Fruit fly (Drosophila melanogaster) whole organism, embryonic: ENCODE data around the gene Fbxl4.

ENCODE experiments used
- Bteb2 ChIP-seq: fragments of 200-800 bp; sonication (Bioruptor generic); optimal IDR thresholded peaks from 2 replicates; lab custom pipeline; 2016; ENCODE audit warnings: missing biosample characterization, missing genetic modification characterization
- C15 ChIP-seq: fragments of 200-800 bp; sonication (Bioruptor generic); IDR thresholded peaks from 3 replicates; pipeline ENCODE4 v1.3.6; 2022; ENCODE audit warnings: missing biosample characterization, missing genetic modification characterization
- CG11696 ChIP-seq: fragments of 200-800 bp; sonication (Bioruptor generic); IDR thresholded peaks from 2 replicates; pipeline ENCODE4 v1.3.6; 2022; ENCODE audit warnings: missing biosample characterization, missing genetic modification characterization
- CG12104 ChIP-seq: fragments of 200-800 bp; sonication (Bioruptor generic); optimal IDR thresholded peaks from 3 replicates; lab custom pipeline; 2016; ENCODE audit warnings: missing biosample characterization, missing genetic modification characterization
- CG12155 ChIP-seq: fragments of 200-800 bp; sonication (Bioruptor generic); optimal IDR thresholded peaks from 3 replicates; lab custom pipeline; 2016; ENCODE audit warnings: missing biosample characterization, missing genetic modification characterization
- CG13123 ChIP-seq: fragments of 200-800 bp; sonication (Bioruptor generic); optimal IDR thresholded peaks from 2 replicates; lab custom pipeline; 2016; ENCODE audit warnings: missing biosample characterization, missing genetic modification characterization
- CG14050 ChIP-seq: fragments of 200-800 bp; sonication (Bioruptor generic); IDR thresholded peaks from 3 replicates; pipeline ENCODE4 v1.3.6; 2022; ENCODE audit warnings: missing biosample characterization, missing genetic modification characterization
- CG1647 ChIP-seq: fragments of 200-800 bp; sonication (Bioruptor generic); optimal IDR thresholded peaks from 3 replicates; lab custom pipeline; 2016; ENCODE audit warnings: missing biosample characterization, missing genetic modification characterization
- CG17328 ChIP-seq: fragments of 200-800 bp; sonication (Bioruptor generic); IDR thresholded peaks from 2 replicates; pipeline ENCODE4 v1.3.6; 2022; ENCODE audit warnings: missing biosample characterization, missing genetic modification characterization
- CG17359 ChIP-seq: fragments of 200-800 bp; sonication (Bioruptor generic); optimal IDR thresholded peaks from 3 replicates; lab custom pipeline; 2018; ENCODE audit warnings: missing biosample characterization, mild to moderate bottlenecking, missing genetic modification characterization, moderate library complexity
- CG17612 ChIP-seq: fragments of 200-800 bp; sonication (Bioruptor generic); IDR thresholded peaks from 2 replicates; pipeline ENCODE4 v1.3.6; 2022; ENCODE audit warnings: missing biosample characterization, missing genetic modification characterization
- CG18599 ChIP-seq: fragments of 200-800 bp; sonication (Bioruptor generic); optimal IDR thresholded peaks from 3 replicates; lab custom pipeline; 2017; ENCODE audit warnings: missing biosample characterization, missing genetic modification characterization, mild to moderate bottlenecking, moderate library complexity, missing genetic modification reagents
- CG2889 ChIP-seq: fragments of 200-800 bp; sonication (Bioruptor generic); IDR thresholded peaks from 3 replicates; pipeline ENCODE4 v1.3.6; 2022; ENCODE audit warnings: missing biosample characterization, missing genetic modification characterization
- CG31388 ChIP-seq: fragments of 200-800 bp; sonication (Bioruptor generic); optimal IDR thresholded peaks from 2 replicates; lab custom pipeline; 2016; ENCODE audit warnings: missing biosample characterization, missing genetic modification characterization
- CG34422 ChIP-seq: fragments of 200-800 bp; sonication (Bioruptor generic); IDR thresholded peaks from 3 replicates; pipeline ENCODE4 v1.3.6; 2022; ENCODE audit warnings: missing biosample characterization, missing genetic modification characterization
- CG7928 ChIP-seq: fragments of 200-800 bp; sonication (Bioruptor generic); optimal IDR thresholded peaks from 2 replicates; lab custom pipeline; 2017; ENCODE audit warnings: missing biosample characterization, mild to moderate bottlenecking, missing genetic modification characterization
- CG8765 ChIP-seq: fragments of 200-800 bp; sonication (Bioruptor generic); IDR thresholded peaks from 2 replicates; pipeline ENCODE4 v1.3.6; 2022; ENCODE audit warnings: missing biosample characterization, missing genetic modification characterization
- CG8944 ChIP-seq: fragments of 200-800 bp; sonication (Bioruptor generic); optimal IDR thresholded peaks from 3 replicates; lab custom pipeline; 2016; ENCODE audit warnings: missing biosample characterization, missing genetic modification characterization
- CG9817 ChIP-seq: fragments of 200-800 bp; sonication (Bioruptor generic); optimal IDR thresholded peaks from 2 replicates; lab custom pipeline; 2018; ENCODE audit warnings: missing biosample characterization, mild to moderate bottlenecking, missing genetic modification characterization, moderate library complexity
- D ChIP-seq, 2 experiments: fragments of 200-800 bp in 1 of 2; fragments of >200 bp in 1 of 2; sonication (Bioruptor generic) in 1 of 2; optimal IDR thresholded peaks; 2 replicates in 1 of 2; 3 replicates in 1 of 2; lab custom pipeline; 2017; ENCODE audit warnings: mild to moderate bottlenecking in 1 of 2, missing biosample characterization in 1 of 2, missing genetic modification characterization in 1 of 2, missing genetic modification reagents in 1 of 2
- Dek ChIP-seq: fragments of 200-800 bp; sonication (Bioruptor generic); optimal IDR thresholded peaks from 3 replicates; lab custom pipeline; 2019; ENCODE audit warnings: missing biosample characterization, mild to moderate bottlenecking, missing genetic modification characterization, moderate library complexity
- Doc3 ChIP-seq: fragments of 200-800 bp; sonication (Bioruptor generic); IDR thresholded peaks from 3 replicates; pipeline ENCODE4 v1.3.6; 2022; ENCODE audit warnings: missing biosample characterization, missing genetic modification characterization; ENCODE audit not compliant: partially characterized antibody
- Ets65A ChIP-seq: fragments of 200-800 bp; sonication (Bioruptor generic); peaks from one replicate; lab custom pipeline; 2016; ENCODE audit warnings: missing biosample characterization, missing genetic modification characterization
- Fer1 ChIP-seq: fragments of 200-800 bp; sonication (Bioruptor generic); optimal IDR thresholded peaks from 2 replicates; lab custom pipeline; 2017; ENCODE audit warnings: missing biosample characterization, mild to moderate bottlenecking, missing genetic modification characterization
- Myb ChIP-seq: fragments of 200-800 bp; sonication (Bioruptor generic); optimal IDR thresholded peaks from 2 replicates; lab custom pipeline; 2016; ENCODE audit warnings: missing biosample characterization, missing genetic modification characterization
- Oaz ChIP-seq: fragments of 200-800 bp; sonication (Bioruptor generic); IDR thresholded peaks from 2 replicates; pipeline ENCODE4 v1.3.6; 2022; ENCODE audit warnings: missing biosample characterization, missing genetic modification characterization
- Optix ChIP-seq: fragments of 200-800 bp; sonication (Bioruptor generic); IDR thresholded peaks from 3 replicates; pipeline ENCODE4 v1.3.6; 2022; ENCODE audit warnings: missing biosample characterization, missing genetic modification characterization
- Scr ChIP-seq: fragments of 200-800 bp; sonication (Bioruptor generic); IDR thresholded peaks from 2 replicates; pipeline ENCODE4 v1.3.6; 2022; ENCODE audit warnings: missing biosample characterization, missing genetic modification characterization; ENCODE audit not compliant: partially characterized antibody
- bbx ChIP-seq: fragments of 200-800 bp; sonication (Bioruptor generic); IDR thresholded peaks from 2 replicates; pipeline ENCODE4 v1.3.6; 2022; ENCODE audit warnings: missing biosample characterization, missing genetic modification characterization; ENCODE audit not compliant: partially characterized antibody
- cato ChIP-seq: fragments of 200-800 bp; sonication (Bioruptor generic); optimal IDR thresholded peaks from 2 replicates; lab custom pipeline; 2016; ENCODE audit warnings: missing biosample characterization, missing genetic modification characterization, borderline replicate concordance
- caup ChIP-seq: fragments of 200-800 bp; sonication (Bioruptor generic); optimal IDR thresholded peaks from 3 replicates; lab custom pipeline; 2017; ENCODE audit warnings: missing biosample characterization, mild to moderate bottlenecking, missing genetic modification characterization, moderate library complexity; ENCODE audit not compliant: severe bottlenecking
- crp ChIP-seq, 2 experiments: fragments of 200-800 bp; sonication (Bioruptor generic); optimal IDR thresholded peaks; 2 replicates in 1 of 2; 3 replicates in 1 of 2; lab custom pipeline; 2017; ENCODE audit warnings: missing biosample characterization in 2 of 2, missing genetic modification characterization in 2 of 2, mild to moderate bottlenecking in 1 of 2, moderate library complexity in 1 of 2
- dm ChIP-seq: fragments of 200-800 bp; sonication (Bioruptor generic); optimal IDR thresholded peaks from 3 replicates; lab custom pipeline; 2016; ENCODE audit warnings: missing biosample characterization, missing genetic modification characterization
- dpn ChIP-seq, 2 experiments: fragments of 200-800 bp; sonication (Bioruptor generic); optimal IDR thresholded peaks; 3 replicates each; lab custom pipeline; 2016; ENCODE audit warnings: missing biosample characterization in 2 of 2, missing genetic modification characterization in 2 of 2
- dysf ChIP-seq: fragments of 200-800 bp; sonication (Bioruptor generic); IDR thresholded peaks from 3 replicates; pipeline ENCODE4 v1.3.6; 2022; ENCODE audit warnings: missing biosample characterization, missing genetic modification characterization
- fd64A ChIP-seq: fragments of 200-800 bp; sonication (Bioruptor generic); optimal IDR thresholded peaks from 3 replicates; lab custom pipeline; 2018; ENCODE audit warnings: missing biosample characterization, mild to moderate bottlenecking, missing genetic modification characterization
- gcm2 ChIP-seq: fragments of 200-800 bp; sonication (Bioruptor generic); optimal IDR thresholded peaks from 2 replicates; lab custom pipeline; 2016; ENCODE audit warnings: missing biosample characterization, missing genetic modification characterization
- ham ChIP-seq: fragments of 200-800 bp; sonication (Bioruptor generic); IDR thresholded peaks from 2 replicates; pipeline ENCODE4 v1.3.6; 2022; ENCODE audit warnings: missing biosample characterization, missing genetic modification characterization
- lola ChIP-seq, 3 experiments: fragments of >200 bp in 2 of 3; fragments of 200-800 bp in 1 of 3; sonication (Bioruptor generic) in 1 of 3; optimal IDR thresholded peaks; 2 replicates each; lab custom pipeline; 2017 to 2019; ENCODE audit warnings: missing biosample characterization in 3 of 3, missing genetic modification characterization in 3 of 3, mild to moderate bottlenecking in 1 of 3, moderate library complexity in 1 of 3
- lov ChIP-seq, 2 experiments: fragments of 200-800 bp in 1 of 2; fragments of >200 bp in 1 of 2; sonication (Bioruptor generic) in 1 of 2; IDR thresholded peaks in 1 of 2; optimal IDR thresholded peaks in 1 of 2; 2 replicates in 1 of 2; 3 replicates in 1 of 2; pipeline versions ENCODE4 v1.3.6 to Lab custom; 2017 to 2022; ENCODE audit warnings: missing biosample characterization in 1 of 2, missing genetic modification characterization in 1 of 2
- mld ChIP-seq: fragments of 200-800 bp; sonication (Bioruptor generic); IDR thresholded peaks from 3 replicates; pipeline ENCODE4 v1.3.6; 2022; ENCODE audit warnings: missing biosample characterization, missing genetic modification characterization; ENCODE audit not compliant: partially characterized antibody
- onecut ChIP-seq: fragments of 200-800 bp; sonication (Bioruptor generic); IDR thresholded peaks from 2 replicates; pipeline ENCODE4 v1.3.6; 2022; ENCODE audit warnings: missing biosample characterization, missing genetic modification characterization
- pzg ChIP-seq: fragments of 200-800 bp; sonication (Bioruptor generic); optimal IDR thresholded peaks from 3 replicates; lab custom pipeline; 2018; ENCODE audit warnings: missing biosample characterization, mild to moderate bottlenecking, missing genetic modification characterization, moderate library complexity
- shn ChIP-seq: fragments of 200-800 bp; sonication (Bioruptor generic); optimal IDR thresholded peaks from 3 replicates; lab custom pipeline; 2016; ENCODE audit warnings: missing biosample characterization, missing genetic modification characterization
- sqz ChIP-seq: fragments of 200-800 bp; sonication (Bioruptor generic); optimal IDR thresholded peaks from 3 replicates; lab custom pipeline; 2018; ENCODE audit warnings: missing biosample characterization, mild to moderate bottlenecking, missing genetic modification characterization
- toy ChIP-seq: fragments of 200-800 bp; sonication (Bioruptor generic); IDR thresholded peaks from 2 replicates; pipeline ENCODE4 v1.3.6; 2022; ENCODE audit warnings: missing biosample characterization, missing genetic modification characterization
- unc-4 ChIP-seq: fragments of 200-800 bp; sonication (Bioruptor generic); IDR thresholded peaks from 2 replicates; pipeline ENCODE4 v1.3.6; 2022; ENCODE audit warnings: missing biosample characterization, missing genetic modification characterization; ENCODE audit not compliant: partially characterized antibody
- zf30C ChIP-seq: fragments of 200-800 bp; sonication (Bioruptor generic); optimal IDR thresholded peaks from 3 replicates; lab custom pipeline; 2018; ENCODE audit warnings: missing biosample characterization, mild to moderate bottlenecking, missing genetic modification characterization

The Fbxl4 gene

dm6 chrX:14237873-14238394 is at the start of gene Fbxl4, which contains the start of gene Dus2 (continued):
- TF ChIP-seq zf30C (GFP tag; lab: Kevin White, UChicago) = peak; percentile 74
- TF ChIP-seq lola (GFP tag; optimal IDR thresholded peaks at IDR 0.05; lab: Kevin White, UChicago) = peak in 1 of 3 experiments; percentile 95
- peak; percentile 83 for TF ChIP-seq dm (GFP tag; lab: Kevin White, UChicago)
- peak; percentile 86 for TF ChIP-seq Oaz
- TF ChIP-seq bbx (GFP tag; lab: Robert Waterston, UW) = peak; percentile 38; the same call in 1 of the 2 replicates
- peak; percentile 75; the same call in 1 of the 3 replicates for TF ChIP-seq C15 (GFP tag; lab: Robert Waterston, UW)
- peak; percentile 92 for TF ChIP-seq dpn (GFP tag; optimal IDR thresholded peaks at IDR 0.05; lab: Kevin White, UChicago)
- TF ChIP-seq unc-4 (GFP tag; lab: Robert Waterston, UW) = peak; percentile 14; the same call in 1 of the 2 replicates
- TF ChIP-seq caup (GFP tag; lab: Kevin White, UChicago) = peak; percentile 87
- peak; percentile 74 for TF ChIP-seq toy (GFP tag; lab: Robert Waterston, UW)
- peak; percentile 90 for TF ChIP-seq CG12155 (GFP tag; lab: Kevin White, UChicago)
- TF ChIP-seq shn (GFP tag; lab: Kevin White, UChicago) = peak; percentile 94
- TF ChIP-seq CG1647 (GFP tag; lab: Kevin White, UChicago) = peak; percentile 90
- TF ChIP-seq CG9817 (tag; lab: Kevin White, UChicago) = peak; percentile 91
- TF ChIP-seq CG13123 (GFP tag; lab: Kevin White, UChicago) = peak; percentile 68
- 0 out of 2 replicates have a peak, but pooled peaks have one; percentile 18 for TF ChIP-seq Scr (GFP tag; lab: Robert Waterston, UW)
- peak; percentile 82 for TF ChIP-seq CG14050
- TF ChIP-seq sqz (GFP tag; lab: Kevin White, UChicago) = peak; percentile 74
- peak; percentile 88 for TF ChIP-seq Fer1
- no peak for TF ChIP-seq D (optimal IDR thresholded peaks at IDR 0.05; lab: Kevin White, UChicago)
- TF ChIP-seq D (GFP tag; optimal IDR thresholded peaks at IDR 0.05; lab: Kevin White, UChicago) = peak; percentile 87
- peak; percentile 90 for TF ChIP-seq Bteb2
- peak; percentile 78 for TF ChIP-seq CG31388 (GFP tag; lab: Kevin White, UChicago)
- TF ChIP-seq CG11696 (GFP tag; lab: Robert Waterston, UW) = peak; percentile 74
- no peak for TF ChIP-seq lov (optimal IDR thresholded peaks at IDR 0.05; lab: Kevin White, UChicago)
- TF ChIP-seq lov (GFP tag; IDR thresholded peaks at IDR 0.05; lab: Robert Waterston, UW) = peak; percentile 89; the same call in 2 of the 3 replicates
- peak; percentile 93 for TF ChIP-seq CG8765 (GFP tag; lab: Robert Waterston, UW)
- TF ChIP-seq mld = no peak
- peak; percentile 91 for TF ChIP-seq CG18599 (GFP tag; lab: Kevin White, UChicago)
- peak; percentile 93 for TF ChIP-seq CG34422
- TF ChIP-seq cato = peak; percentile 88
- peak; percentile 84 for TF ChIP-seq Dek (tag; lab: Kevin White, UChicago)
- TF ChIP-seq Doc3 (GFP tag; lab: Robert Waterston, UW) = 0 out of 3 replicates have a peak, but pooled peaks have one; percentile 25
- TF ChIP-seq CG17359 (tag; lab: Kevin White, UChicago) = peak; percentile 84
- TF ChIP-seq fd64A (GFP tag; lab: Kevin White, UChicago) = peak; percentile 49
- peak; percentile 91 for TF ChIP-seq CG17328 (GFP tag; lab: Robert Waterston, UW)
- TF ChIP-seq CG12104 (GFP tag; lab: Kevin White, UChicago) = peak; percentile 91
- peak; percentile 99 for TF ChIP-seq Ets65A (GFP tag; lab: Kevin White, UChicago)
- TF ChIP-seq Myb = peak; percentile 75
- peak; percentile 87 for TF ChIP-seq onecut (GFP tag; lab: Robert Waterston, UW)
- TF ChIP-seq gcm2 (GFP tag; lab: Kevin White, UChicago) = peak; percentile 71
- peak; percentile 86 for TF ChIP-seq CG2889 (GFP tag; lab: Robert Waterston, UW)
- TF ChIP-seq ham (GFP tag; lab: Robert Waterston, UW) = peak; percentile 56; the same call in 1 of the 2 replicates
- TF ChIP-seq CG8944 (GFP tag; lab: Kevin White, UChicago) = peak; percentile 93
- TF ChIP-seq Optix (GFP tag; lab: Robert Waterston, UW) = peak; percentile 91
- peak; percentile 37 for TF ChIP-seq pzg
- TF ChIP-seq CG7928 (GFP tag; lab: Kevin White, UChicago) = peak; percentile 61
- peak; percentile 77 for TF ChIP-seq CG17612 (GFP tag; lab: Robert Waterston, UW)
- peak; percentile 7 to 77 for TF ChIP-seq crp (GFP tag; optimal IDR thresholded peaks at IDR 0.05; lab: Kevin White, UChicago)
- TF ChIP-seq dysf (GFP tag; lab: Robert Waterston, UW) = peak; percentile 95
